Worm (Caenorhabditis elegans): Measurements from ENCODE around the gene F36H9.5.

ce11 chrV:1752496-1752895 is 29.3 kb downstream of the F36H9.5 start, which contains the start of gene ZK697.1:
- TF ChIP-seq aly-2 (tag; optimal IDR thresholded peaks at IDR 0.05) = no peak
- no peak for TF ChIP-seq lin-13 (GFP tag; optimal IDR thresholded peaks at IDR 0.05)
- no peak for TF ChIP-seq mdl-1 (tag; optimal IDR thresholded peaks at IDR 0.05)
- TF ChIP-seq egl-27 (tag; optimal IDR thresholded peaks at IDR 0.05) = no peak
- TF ChIP-seq ceh-82 (tag; optimal IDR thresholded peaks at IDR 0.05) = no peak
- no peak for TF ChIP-seq lsy-2 (tag; optimal IDR thresholded peaks at IDR 0.05)
- no peak for TF ChIP-seq zag-1 (tag; optimal IDR thresholded peaks at IDR 0.05)
- TF ChIP-seq nhr-237 (tag; optimal IDR thresholded peaks at IDR 0.05) = no peak
- TF ChIP-seq unc-39 (tag; optimal IDR thresholded peaks at IDR 0.05) = no peak
- TF ChIP-seq nhr-6 (tag; optimal IDR thresholded peaks at IDR 0.05) = no peak
- TF ChIP-seq elt-3 (tag; optimal IDR thresholded peaks at IDR 0.05) = no peak
- no peak for TF ChIP-seq fos-1 (tag; optimal IDR thresholded peaks at IDR 0.05)
- no peak for TF ChIP-seq snpc-4 (tag; optimal IDR thresholded peaks at IDR 0.05)
